Fruit fly (Drosophila melanogaster) whole organism, embryonic: Measurements from ENCODE around the gene Pisd.

Experiments
- BtbVII ChIP-seq: fragments of 200-800 bp; sonication (Bioruptor generic); optimal IDR thresholded peaks from 3 replicates; lab custom pipeline; 2017; ENCODE audit warnings: missing biosample characterization, mild to moderate bottlenecking, missing genetic modification characterization
- Bteb2 ChIP-seq: fragments of 200-800 bp; sonication (Bioruptor generic); optimal IDR thresholded peaks from 2 replicates; lab custom pipeline; 2016; ENCODE audit warnings: missing biosample characterization, missing genetic modification characterization
- CG1024 ChIP-seq: fragments of 200-800 bp; sonication (Bioruptor generic); IDR thresholded peaks from 2 replicates; pipeline ENCODE4 v1.3.6; 2022; ENCODE audit warnings: missing biosample characterization, missing genetic modification characterization
- CG10654 ChIP-seq: fragments of 200-800 bp; sonication (Bioruptor generic); optimal IDR thresholded peaks from 2 replicates; lab custom pipeline; 2016; ENCODE audit warnings: missing biosample characterization, missing genetic modification characterization
- CG10979 ChIP-seq: fragments of 200-800 bp; sonication (Bioruptor generic); optimal IDR thresholded peaks from 2 replicates; lab custom pipeline; 2018; ENCODE audit warnings: missing biosample characterization, mild to moderate bottlenecking, missing genetic modification characterization, moderate library complexity
- CG12219 ChIP-seq: fragments of 200-800 bp; sonication (Bioruptor generic); optimal IDR thresholded peaks from 3 replicates; lab custom pipeline; 2018; ENCODE audit warnings: missing biosample characterization, mild to moderate bottlenecking, missing genetic modification characterization
- CG12659 ChIP-seq: fragments of 200-800 bp; sonication (Bioruptor generic); optimal IDR thresholded peaks from 3 replicates; lab custom pipeline; 2017; ENCODE audit warnings: mild to moderate bottlenecking, missing biosample characterization, missing genetic modification reagents, missing genetic modification characterization
- CG13624 ChIP-seq: fragments of 200-800 bp; sonication (Bioruptor generic); optimal IDR thresholded peaks from 2 replicates; lab custom pipeline; 2016; ENCODE audit warnings: missing biosample characterization, missing genetic modification characterization
- CG17829 ChIP-seq: fragments of 200-800 bp; optimal IDR thresholded peaks from 2 replicates; lab custom pipeline; 2019; ENCODE audit warnings: missing biosample characterization, mild to moderate bottlenecking, missing genetic modification characterization, moderate library complexity
- CG2116 ChIP-seq: fragments of 200-800 bp; sonication (Bioruptor generic); optimal IDR thresholded peaks from 3 replicates; lab custom pipeline; 2018; ENCODE audit warnings: missing biosample characterization, mild to moderate bottlenecking, missing genetic modification characterization
- CG2875 ChIP-seq: fragments of 200-800 bp; sonication (Bioruptor generic); optimal IDR thresholded peaks from 2 replicates; lab custom pipeline; 2017; ENCODE audit warnings: missing biosample characterization, mild to moderate bottlenecking, missing genetic modification characterization, missing genetic modification reagents
- CG2889 ChIP-seq: fragments of 200-800 bp; sonication (Bioruptor generic); IDR thresholded peaks from 3 replicates; pipeline ENCODE4 v1.3.6; 2022; ENCODE audit warnings: missing biosample characterization, missing genetic modification characterization
- CG3065 ChIP-seq: fragments of 200-800 bp; sonication (Bioruptor generic); optimal IDR thresholded peaks from 2 replicates; lab custom pipeline; 2016; ENCODE audit warnings: missing biosample characterization, missing genetic modification characterization
- CG3163 ChIP-seq: fragments of 200-800 bp; sonication (Bioruptor generic); optimal IDR thresholded peaks from 3 replicates; lab custom pipeline; 2016; ENCODE audit warnings: missing biosample characterization, missing genetic modification characterization
- CG6254 ChIP-seq: fragments of 200-800 bp; sonication (Bioruptor generic); optimal IDR thresholded peaks from 3 replicates; lab custom pipeline; 2017; ENCODE audit warnings: mild to moderate bottlenecking, missing biosample characterization, missing genetic modification reagents, missing genetic modification characterization
- CG6683 ChIP-seq: fragments of 200-800 bp; sonication (Bioruptor generic); optimal IDR thresholded peaks from 2 replicates; lab custom pipeline; 2017; ENCODE audit warnings: missing biosample characterization, mild to moderate bottlenecking, missing genetic modification characterization, missing genetic modification reagents
- CG8290 ChIP-seq, 3 experiments: fragments of 200-800 bp; sonication (Bioruptor generic); optimal IDR thresholded peaks; 2 replicates each; lab custom pipeline; 2016 to 2019; ENCODE audit warnings: missing biosample characterization in 3 of 3, missing genetic modification characterization in 3 of 3, mild to moderate bottlenecking in 2 of 3, moderate library complexity in 1 of 3
- CG8359 ChIP-seq: fragments of 200-800 bp; sonication (Bioruptor generic); optimal IDR thresholded peaks from 2 replicates; lab custom pipeline; 2017; ENCODE audit warnings: missing biosample characterization, mild to moderate bottlenecking, missing genetic modification characterization, borderline replicate concordance
- CG8924 ChIP-seq: fragments of 200-800 bp; optimal IDR thresholded peaks from 3 replicates; lab custom pipeline; 2019; ENCODE audit warnings: missing biosample characterization, mild to moderate bottlenecking, missing genetic modification characterization, moderate library complexity
- CG9727 ChIP-seq: fragments of 200-800 bp; sonication (Bioruptor generic); optimal IDR thresholded peaks from 3 replicates; lab custom pipeline; 2017; ENCODE audit warnings: missing biosample characterization, mild to moderate bottlenecking, missing genetic modification characterization
- Dbx ChIP-seq: fragments of 200-800 bp; sonication (Bioruptor generic); IDR thresholded peaks from 3 replicates; pipeline ENCODE4 v1.3.6; 2022; ENCODE audit warnings: missing biosample characterization, missing genetic modification characterization
- Dll ChIP-seq: fragments of 200-800 bp; sonication (Bioruptor generic); IDR thresholded peaks from 4 replicates; pipeline ENCODE4 v1.3.6; 2022; ENCODE audit warnings: missing biosample characterization, missing genetic modification characterization; ENCODE audit not compliant: partially characterized antibody
- Doc3 ChIP-seq: fragments of 200-800 bp; sonication (Bioruptor generic); IDR thresholded peaks from 3 replicates; pipeline ENCODE4 v1.3.6; 2022; ENCODE audit warnings: missing biosample characterization, missing genetic modification characterization; ENCODE audit not compliant: partially characterized antibody
- E2f1 ChIP-seq: fragments of 200-800 bp; sonication (Bioruptor generic); IDR thresholded peaks from 2 replicates; pipeline ENCODE4 v1.3.6; 2022; ENCODE audit warnings: missing biosample characterization, missing genetic modification characterization
- Elba2 ChIP-seq: fragments of 200-800 bp; sonication (Bioruptor generic); optimal IDR thresholded peaks from 3 replicates; lab custom pipeline; 2016; ENCODE audit warnings: missing biosample characterization, missing genetic modification characterization
- GATAe ChIP-seq: fragments of 200-800 bp; sonication (Bioruptor generic); conservative IDR thresholded peaks from 2 replicates; pipeline ENCODE4 v1.3.6; 2022; ENCODE audit warnings: missing biosample characterization, missing genetic modification characterization
- HLH54F ChIP-seq: fragments of 200-800 bp; sonication (Bioruptor generic); optimal IDR thresholded peaks from 3 replicates; lab custom pipeline; 2016; ENCODE audit warnings: missing biosample characterization, missing genetic modification characterization
- HmgZ ChIP-seq: fragments of 200-800 bp; sonication (Bioruptor generic); optimal IDR thresholded peaks from 2 replicates; lab custom pipeline; 2018; ENCODE audit warnings: missing biosample characterization, mild to moderate bottlenecking, missing genetic modification characterization
- Mad ChIP-seq: fragments of 200-800 bp; sonication (Bioruptor generic); optimal IDR thresholded peaks from 2 replicates; lab custom pipeline; 2016; ENCODE audit warnings: missing biosample characterization, missing genetic modification characterization
- Mes4 ChIP-seq: fragments of 200-800 bp; sonication (Bioruptor generic); optimal IDR thresholded peaks from 2 replicates; lab custom pipeline; 2016; ENCODE audit warnings: missing biosample characterization, missing genetic modification characterization
- Mrtf ChIP-seq: fragments of 200-800 bp; sonication (Bioruptor generic); IDR thresholded peaks from 3 replicates; pipeline ENCODE4 v1.3.6; 2022; ENCODE audit warnings: missing biosample characterization, missing genetic modification characterization
- Oli ChIP-seq: fragments of 200-800 bp; sonication (Bioruptor generic); optimal IDR thresholded peaks from 2 replicates; lab custom pipeline; 2018; ENCODE audit warnings: missing biosample characterization, mild to moderate bottlenecking, missing genetic modification characterization, moderate library complexity
- Opbp ChIP-seq: fragments of 200-800 bp; sonication (Bioruptor generic); IDR thresholded peaks from 3 replicates; pipeline ENCODE4 v1.3.6; 2022; ENCODE audit warnings: missing biosample characterization, missing genetic modification characterization; ENCODE audit not compliant: partially characterized antibody
- Pdp1 ChIP-seq, 2 experiments: fragments of 200-800 bp; sonication (Bioruptor generic); optimal IDR thresholded peaks; 3 replicates each; lab custom pipeline; 2016; ENCODE audit warnings: missing biosample characterization in 2 of 2, missing genetic modification characterization in 2 of 2, mild to moderate bottlenecking in 1 of 2, moderate library complexity in 1 of 2
- Poxn ChIP-seq: fragments of 200-800 bp; sonication (Bioruptor generic); IDR thresholded peaks from 2 replicates; pipeline ENCODE4 v1.3.6; 2022; ENCODE audit warnings: missing biosample characterization, missing genetic modification characterization
- Ptx1 ChIP-seq: fragments of 200-800 bp; sonication (Bioruptor generic); IDR thresholded peaks from 2 replicates; pipeline ENCODE4 v1.3.6; 2022; ENCODE audit warnings: missing biosample characterization, missing genetic modification characterization
- Spps ChIP-seq: fragments of 200-800 bp; sonication (Bioruptor generic); optimal IDR thresholded peaks from 2 replicates; lab custom pipeline; 2018; ENCODE audit warnings: missing biosample characterization, mild to moderate bottlenecking, missing genetic modification characterization
- Trl ChIP-seq, 3 experiments: fragments of >200 bp in 2 of 3; fragments of 200-800 bp in 1 of 3; sonication (Bioruptor generic) in 1 of 3; optimal IDR thresholded peaks; 2 replicates in 1 of 3; 3 replicates in 2 of 3; lab custom pipeline; 2016 to 2017; ENCODE audit warnings: missing biosample characterization in 1 of 3, missing genetic modification characterization in 1 of 3
- dan ChIP-seq: fragments of 200-800 bp; sonication (Bioruptor generic); IDR thresholded peaks from 2 replicates; pipeline ENCODE4 v1.3.6; 2022; ENCODE audit warnings: missing biosample characterization, missing genetic modification characterization
- dati ChIP-seq: fragments of 200-800 bp; sonication (Bioruptor generic); IDR thresholded peaks from 2 replicates; pipeline ENCODE4 v1.3.6; 2022; ENCODE audit warnings: missing biosample characterization, missing genetic modification characterization
- ftz-f1 ChIP-seq: fragments of 200-800 bp; sonication (Bioruptor generic); optimal IDR thresholded peaks from 2 replicates; lab custom pipeline; 2016; ENCODE audit warnings: missing biosample characterization, missing genetic modification characterization
- nom ChIP-seq: fragments of 200-800 bp; sonication (Bioruptor generic); optimal IDR thresholded peaks from 2 replicates; lab custom pipeline; 2017; ENCODE audit warnings: missing biosample characterization, missing genetic modification characterization, mild to moderate bottlenecking, moderate library complexity, missing genetic modification reagents
- prd ChIP-seq, 3 experiments: fragments of >200 bp in 2 of 3; fragments of 200-800 bp in 1 of 3; sonication (Bioruptor generic) in 1 of 3; optimal IDR thresholded peaks in 2 of 3; IDR thresholded peaks in 1 of 3; 2 replicates in 2 of 3; 3 replicates in 1 of 3; pipeline versions ENCODE4 v1.3.6 to Lab custom; 2017 to 2022; ENCODE audit warnings: missing biosample characterization in 1 of 3, missing genetic modification characterization in 1 of 3
- psq ChIP-seq: fragments of 200-800 bp; sonication (Bioruptor generic); optimal IDR thresholded peaks from 2 replicates; lab custom pipeline; 2017; ENCODE audit warnings: missing biosample characterization, missing genetic modification characterization
- repo ChIP-seq: fragments of 200-800 bp; sonication (Bioruptor generic); optimal IDR thresholded peaks from 2 replicates; lab custom pipeline; 2016; ENCODE audit warnings: missing biosample characterization, missing genetic modification characterization
- run ChIP-seq: fragments of 200-800 bp; sonication (Bioruptor generic); optimal IDR thresholded peaks from 3 replicates; lab custom pipeline; 2018; ENCODE audit warnings: missing biosample characterization, mild to moderate bottlenecking, missing genetic modification characterization
- salm ChIP-seq: fragments of 200-800 bp; sonication (Bioruptor generic); optimal IDR thresholded peaks from 2 replicates; lab custom pipeline; 2018; ENCODE audit warnings: missing biosample characterization, mild to moderate bottlenecking, missing genetic modification characterization
- sens ChIP-seq: fragments of 200-800 bp; sonication (Bioruptor generic); peaks from one replicate; lab custom pipeline; 2016; ENCODE audit warnings: missing biosample characterization, missing genetic modification characterization
- tin ChIP-seq: fragments of 200-800 bp; sonication (Bioruptor generic); optimal IDR thresholded peaks from 3 replicates; lab custom pipeline; 2016; ENCODE audit warnings: missing biosample characterization, missing genetic modification characterization

The Pisd gene

DNA sequence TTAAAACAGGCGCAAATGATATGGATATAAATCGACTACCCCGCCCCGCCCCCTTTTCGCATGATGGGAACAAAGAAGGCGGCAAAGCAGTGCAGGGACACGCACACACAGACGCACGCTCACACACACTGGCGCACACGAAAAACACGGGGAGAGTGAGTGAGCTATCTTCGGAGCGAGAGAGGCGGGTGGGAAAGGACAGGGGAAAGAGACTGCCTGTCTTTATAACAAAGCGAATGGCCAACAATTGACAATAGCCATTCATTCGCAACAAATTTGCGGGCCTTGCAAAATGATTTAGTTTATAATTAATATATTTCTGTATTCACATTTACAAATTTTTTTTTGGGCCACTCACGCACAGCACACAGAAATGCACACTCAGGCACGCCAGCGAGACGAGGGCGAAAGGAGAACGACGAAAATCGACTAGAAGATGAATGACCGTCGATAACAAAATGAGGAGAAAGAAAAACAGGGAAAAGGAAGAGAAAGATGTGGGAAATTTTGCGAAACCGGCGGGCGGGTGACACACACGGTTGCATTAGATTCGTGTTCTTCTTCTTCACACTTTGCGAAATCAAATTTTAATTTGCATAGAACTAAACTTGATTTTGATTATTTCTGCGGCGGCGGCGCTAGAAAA, 3.9 kb upstream of the Pisd start (continued):
- 0 out of 3 replicates have a peak, but pooled peaks have one; percentile 25 for TF ChIP-seq Doc3 (GFP tag; lab: Robert Waterston, UW)
- TF ChIP-seq Elba2 (GFP tag; lab: Kevin White, UChicago), result no peak
- TF ChIP-seq ftz-f1 (GFP tag; lab: Kevin White, UChicago), result peak; percentile 65
- no peak for TF ChIP-seq prd (optimal IDR thresholded peaks at IDR 0.05; lab: Kevin White, UChicago)
- no peak for TF ChIP-seq prd (GFP tag; IDR thresholded peaks at IDR 0.05; lab: Robert Waterston, UW)
- TF ChIP-seq CG3065 (GFP tag; lab: Kevin White, UChicago), result peak; percentile 27
- TF ChIP-seq CG2116 (GFP tag; lab: Kevin White, UChicago), result peak; percentile 87
- no peak for TF ChIP-seq CG10979 (tag; lab: Kevin White, UChicago)
- TF ChIP-seq dati (GFP tag; lab: Robert Waterston, UW), result no peak
- TF ChIP-seq GATAe, result no peak
- TF ChIP-seq Bteb2 (GFP tag; lab: Kevin White, UChicago), result no peak
- no peak for TF ChIP-seq BtbVII (GFP tag; lab: Kevin White, UChicago)
- TF ChIP-seq CG12219 (GFP tag; lab: Kevin White, UChicago), result no peak
- no peak for TF ChIP-seq CG17829
- peak; percentile 6 for TF ChIP-seq CG8924 (tag; lab: Kevin White, UChicago)
- TF ChIP-seq sens, result peak; percentile 71
- no peak for TF ChIP-seq CG6683 (GFP tag; lab: Kevin White, UChicago)
- TF ChIP-seq CG2889 (GFP tag; lab: Robert Waterston, UW), result no peak
- TF ChIP-seq Oli, result no peak
- no peak for TF ChIP-seq salm (tag; lab: Kevin White, UChicago)
- TF ChIP-seq CG8290 (GFP tag; optimal IDR thresholded peaks at IDR 0.05; lab: Kevin White, UChicago), result no peak
- TF ChIP-seq CG8290 (tag; optimal IDR thresholded peaks at IDR 0.05; lab: Kevin White, UChicago), result peak in 1 of 2 experiments; percentile 18
- TF ChIP-seq CG6254, result no peak
- TF ChIP-seq psq (GFP tag; lab: Kevin White, UChicago), result peak; percentile 90
- TF ChIP-seq Mad (GFP tag; lab: Kevin White, UChicago), result no peak
- no peak for TF ChIP-seq tin (GFP tag; lab: Kevin White, UChicago)
- no peak for TF ChIP-seq CG9727 (GFP tag; lab: Kevin White, UChicago)
- TF ChIP-seq Poxn (GFP tag; lab: Robert Waterston, UW), result no peak
- TF ChIP-seq CG13624 (GFP tag; lab: Kevin White, UChicago), result no peak
- TF ChIP-seq Dll (GFP tag; lab: Robert Waterston, UW), result 0 out of 4 replicates have a peak, but pooled peaks have one; percentile 26
- no peak for TF ChIP-seq Mrtf
- no peak for TF ChIP-seq Dbx (GFP tag; lab: Robert Waterston, UW)
- TF ChIP-seq CG10654 (GFP tag; lab: Kevin White, UChicago), result no peak
- no peak for TF ChIP-seq Spps
- no peak for TF ChIP-seq run (tag; lab: Kevin White, UChicago)
- TF ChIP-seq CG2875 (GFP tag; lab: Kevin White, UChicago), result no peak
- TF ChIP-seq nom, result peak; percentile 43
- TF ChIP-seq CG8359 (GFP tag; lab: Kevin White, UChicago), result no peak
- TF ChIP-seq Mes4 (GFP tag; lab: Kevin White, UChicago), result no peak
- TF ChIP-seq repo (GFP tag; lab: Kevin White, UChicago), result no peak
- no peak for TF ChIP-seq Opbp
- peak; percentile 58 to 68 for TF ChIP-seq Trl (optimal IDR thresholded peaks at IDR 0.05; lab: Kevin White, UChicago)
- TF ChIP-seq Trl (GFP tag; optimal IDR thresholded peaks at IDR 0.05; lab: Kevin White, UChicago), result no peak
- TF ChIP-seq CG12659, result no peak
- TF ChIP-seq CG3163 (GFP tag; lab: Kevin White, UChicago), result no peak
- TF ChIP-seq Pdp1 (GFP tag; optimal IDR thresholded peaks at IDR 0.05; lab: Kevin White, UChicago), result no peak
- TF ChIP-seq E2f1, result no peak
- TF ChIP-seq HmgZ, result no peak
- TF ChIP-seq Ptx1, result no peak
- TF ChIP-seq CG1024 (GFP tag; lab: Robert Waterston, UW), result no peak
- no peak for TF ChIP-seq HLH54F (GFP tag; lab: Kevin White, UChicago)
- TF ChIP-seq dan, result no peak
